Worm (Caenorhabditis elegans) whole organism, mixed stage, embryonic: Measurements from ENCODE around the gene fbxb-117.

Experiments
- M03D4.4 ChIP-seq: sonication (generic microtip); optimal IDR thresholded peaks from 2 replicates; lab custom pipeline; 2017; ENCODE audit warnings: mild to moderate bottlenecking, missing genetic modification characterization, missing compliant biosample characterization
- blmp-1 ChIP-seq: fragments of 150-350 bp; optimal IDR thresholded peaks from 2 replicates; lab custom pipeline; 2014; ENCODE audit warnings: missing biosample characterization, missing genetic modification characterization
- ceh-39 ChIP-seq: fragments of 150-350 bp; optimal IDR thresholded peaks from 2 replicates; lab custom pipeline; 2014; ENCODE audit warnings: missing biosample characterization, missing genetic modification characterization
- ceh-43 ChIP-seq: fragments of 200-800 bp; sonication (Bioruptor generic); optimal IDR thresholded peaks from 2 replicates; lab custom pipeline; 2018; ENCODE audit warnings: mild to moderate bottlenecking, missing genetic modification characterization, moderate library complexity, missing compliant biosample characterization
- ces-1 ChIP-seq: fragments of 150-350 bp; optimal IDR thresholded peaks from 2 replicates; lab custom pipeline; 2014; ENCODE audit warnings: missing biosample characterization, missing genetic modification reagents, missing genetic modification characterization
- cnd-1 ChIP-seq: fragments of 200-800 bp; sonication (Bioruptor generic); optimal IDR thresholded peaks from 2 replicates; lab custom pipeline; 2018; ENCODE audit warnings: mild to moderate bottlenecking, missing genetic modification characterization, missing compliant biosample characterization
- elt-1 ChIP-seq: sonication (generic microtip); optimal IDR thresholded peaks from 2 replicates; lab custom pipeline; 2017; ENCODE audit warnings: missing genetic modification characterization, mild to moderate bottlenecking, missing compliant biosample characterization, antibody characterized with exemption, moderate library complexity, borderline replicate concordance; ENCODE audit not compliant: insufficient read depth
- elt-3 ChIP-seq: fragments of 150-350 bp; optimal IDR thresholded peaks from 2 replicates; lab custom pipeline; 2014; ENCODE audit warnings: missing biosample characterization, missing genetic modification characterization
- flh-1 ChIP-seq: fragments of 200-800 bp; sonication (Bioruptor generic); optimal IDR thresholded peaks from 2 replicates; lab custom pipeline; 2018; ENCODE audit warnings: mild to moderate bottlenecking, missing genetic modification characterization, moderate library complexity, missing compliant biosample characterization
- hlh-1 ChIP-seq: fragments of 150-350 bp; optimal IDR thresholded peaks from 2 replicates; lab custom pipeline; 2014; ENCODE audit warnings: missing biosample characterization, missing genetic modification reagents, missing genetic modification characterization
- lin-13 ChIP-seq: fragments of 150-350 bp; optimal IDR thresholded peaks from 2 replicates; lab custom pipeline; 2014; ENCODE audit warnings: missing biosample characterization, missing genetic modification characterization
- lsy-2 ChIP-seq: fragments of 150-350 bp; optimal IDR thresholded peaks from 2 replicates; lab custom pipeline; 2014; ENCODE audit warnings: missing biosample characterization, missing genetic modification characterization
- mab-5 ChIP-seq: fragments of 150-350 bp; optimal IDR thresholded peaks from 2 replicates; lab custom pipeline; 2014; ENCODE audit warnings: missing biosample characterization, missing genetic modification characterization
- mls-2 ChIP-seq: sonication (generic microtip); optimal IDR thresholded peaks from 2 replicates; lab custom pipeline; 2016; ENCODE audit warnings: mild to moderate bottlenecking, missing genetic modification characterization, moderate library complexity, missing compliant biosample characterization
- nhr-12 ChIP-seq: fragments of 150-350 bp; optimal IDR thresholded peaks from 2 replicates; lab custom pipeline; 2014; ENCODE audit warnings: missing biosample characterization, missing genetic modification characterization
- nhr-2 ChIP-seq: fragments of 150-350 bp; optimal IDR thresholded peaks from 2 replicates; lab custom pipeline; 2014; ENCODE audit warnings: missing biosample characterization, missing genetic modification characterization
- nhr-237 ChIP-seq: fragments of 150-350 bp; optimal IDR thresholded peaks from 2 replicates; lab custom pipeline; 2014; ENCODE audit warnings: missing biosample characterization, missing genetic modification characterization
- nhr-28 ChIP-seq: fragments of 150-350 bp; optimal IDR thresholded peaks from 2 replicates; lab custom pipeline; 2014; ENCODE audit warnings: missing biosample characterization, missing genetic modification characterization
- nhr-76 ChIP-seq: sonication (generic microtip); optimal IDR thresholded peaks from 2 replicates; lab custom pipeline; 2017; ENCODE audit warnings: missing biosample characterization, missing genetic modification characterization
- pha-4 ChIP-seq: fragments of 150-350 bp; optimal IDR thresholded peaks from 2 replicates; lab custom pipeline; 2018; ENCODE audit warnings: missing biosample characterization, missing genetic modification reagents, missing genetic modification characterization
- sem-2 ChIP-seq: fragments of 200-800 bp; sonication (Bioruptor generic); optimal IDR thresholded peaks from 2 replicates; lab custom pipeline; 2018; ENCODE audit warnings: mild to moderate bottlenecking, missing genetic modification characterization, missing compliant biosample characterization
- snpc-4 ChIP-seq: fragments of 150-350 bp; optimal IDR thresholded peaks from 2 replicates; lab custom pipeline; 2014; ENCODE audit warnings: missing biosample characterization, missing genetic modification characterization
- sptf-1 ChIP-seq: sonication (generic microtip); optimal IDR thresholded peaks from 2 replicates; lab custom pipeline; 2017; ENCODE audit warnings: mild to moderate bottlenecking, missing genetic modification characterization, moderate library complexity, missing compliant biosample characterization
- tbx-8 ChIP-seq: fragments of 200-800 bp; sonication (Bioruptor generic); optimal IDR thresholded peaks from 2 replicates; lab custom pipeline; 2018; ENCODE audit warnings: mild to moderate bottlenecking, missing genetic modification characterization, moderate library complexity, missing compliant biosample characterization
- unc-120 ChIP-seq: sonication (generic microtip); optimal IDR thresholded peaks from 2 replicates; lab custom pipeline; 2017; ENCODE audit warnings: missing genetic modification characterization, missing compliant biosample characterization; ENCODE audit not compliant: poor library complexity, severe bottlenecking
- unc-39 ChIP-seq: fragments of 150-350 bp; optimal IDR thresholded peaks from 2 replicates; lab custom pipeline; 2014; ENCODE audit warnings: missing biosample characterization, missing genetic modification characterization
- unc-62 ChIP-seq: fragments of 150-350 bp; optimal IDR thresholded peaks from 2 replicates; lab custom pipeline; 2014; ENCODE audit warnings: missing biosample characterization, missing genetic modification reagents, missing genetic modification characterization
- zip-8 ChIP-seq: fragments of 150-350 bp; optimal IDR thresholded peaks from 2 replicates; lab custom pipeline; 2014; ENCODE audit warnings: missing biosample characterization, missing genetic modification characterization
- ztf-11 ChIP-seq: fragments of 150-350 bp; optimal IDR thresholded peaks from 2 replicates; lab custom pipeline; 2014; ENCODE audit warnings: missing biosample characterization, missing genetic modification characterization

fbxb-117 gene

DNA sequence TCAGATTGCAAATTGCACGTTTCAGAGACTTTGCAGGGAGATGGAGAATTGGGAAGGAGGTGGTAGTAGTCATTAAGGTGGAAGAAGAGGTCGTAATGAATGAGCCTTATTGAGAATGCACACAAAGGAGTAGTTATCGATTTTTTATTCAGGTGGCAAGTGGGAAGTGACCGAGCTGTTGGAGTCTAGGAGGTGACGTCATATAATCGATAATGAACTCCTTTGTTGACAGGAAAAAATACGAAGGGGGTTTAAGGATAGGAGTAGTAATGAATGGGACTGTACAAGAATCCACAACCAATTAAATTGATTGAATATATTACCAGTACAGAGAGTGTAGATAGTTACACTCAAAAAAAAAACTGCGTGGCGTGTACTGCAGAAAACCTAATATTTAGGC is 19.5 kb downstream of the fbxb-117 start, which contains the start of gene fbxb-62:
Gene fbxb-62 (minus strand): TSS at position 101 of the 400 bp plus-strand sequence.
- TF ChIP-seq zip-8 (tag; lab: Kevin White, UChicago) (peak; percentile 11), unc-62 (GFP tag; lab: Kevin White, UChicago) (no peak)

DNA sequence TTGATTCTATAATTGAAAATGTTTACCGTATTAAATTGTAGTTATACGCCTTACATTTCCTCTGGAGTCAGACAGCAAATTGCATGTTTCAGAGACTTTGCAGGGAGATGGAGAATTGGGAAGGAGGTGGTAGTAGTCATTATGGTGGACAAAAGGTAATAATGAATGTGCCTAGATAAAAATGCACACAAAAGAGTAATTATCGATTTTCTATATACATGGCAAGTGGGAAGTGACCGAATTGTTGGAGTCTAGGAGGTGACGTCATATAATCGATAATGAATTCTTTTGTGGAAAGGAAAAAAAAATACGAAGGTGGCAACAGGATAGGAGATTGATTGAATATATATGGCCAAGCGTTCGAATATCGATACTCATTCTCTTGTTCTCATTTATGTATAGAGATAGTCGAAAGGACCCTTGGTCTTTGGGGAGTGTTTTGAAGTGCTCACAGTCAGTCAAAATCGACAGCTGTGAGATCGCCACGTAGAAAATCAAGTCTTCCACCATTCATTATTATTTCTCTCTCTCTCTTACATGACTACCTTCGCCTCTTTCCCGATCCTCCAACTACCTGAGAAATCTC is 21.3 kb downstream of the fbxb-117 start, which contains the start of the genes fbxb-63 and fbxb-61:
Gene fbxb-63 (minus strand): TSS at position 142 of the 586 bp plus-strand sequence.
Gene fbxb-61 (plus strand): TSS at position 536 of the 586 bp plus-strand sequence.
- no peak for TF ChIP-seq ztf-11 (tag; lab: Kevin White, UChicago)
- TF ChIP-seq ceh-39, result peak; percentile 53

DNA sequence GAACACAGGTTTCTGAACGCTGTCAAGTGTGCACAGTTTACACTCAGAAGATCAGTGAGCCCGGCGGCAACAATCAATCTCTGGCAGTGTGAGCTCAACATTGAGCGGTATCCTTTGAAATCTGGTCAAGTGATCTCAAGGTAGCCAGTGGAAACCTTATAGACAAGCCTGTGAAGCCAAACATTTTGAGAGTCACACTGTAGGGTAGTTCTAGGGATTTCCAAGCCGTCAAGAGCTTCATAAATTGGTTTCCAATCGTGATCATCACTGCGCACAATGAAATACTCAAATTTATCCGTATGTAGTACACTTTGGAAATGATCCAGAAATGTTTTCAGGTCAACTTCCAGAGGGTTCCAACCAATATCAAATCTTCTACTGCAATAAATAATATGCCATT is 24.5 kb downstream of the fbxb-117 start, which contains the start of gene F55C9.15:
Gene F55C9.15 (minus strand): TSS at position 101 of the 400 bp plus-strand sequence.
- TF ChIP-seq lin-13 (tag; lab: Kevin White, UChicago) (no peak), mls-2 (tag; lab: Kevin White, UChicago) (no peak), nhr-237 (no peak), cnd-1 (tag; lab: Kevin White, UChicago) (no peak), elt-1 (tag; lab: Kevin White, UChicago) (no peak), ztf-11 (tag; lab: Kevin White, UChicago) (no peak), ceh-43 (GFP tag; lab: Kevin White, UChicago) (no peak)

DNA sequence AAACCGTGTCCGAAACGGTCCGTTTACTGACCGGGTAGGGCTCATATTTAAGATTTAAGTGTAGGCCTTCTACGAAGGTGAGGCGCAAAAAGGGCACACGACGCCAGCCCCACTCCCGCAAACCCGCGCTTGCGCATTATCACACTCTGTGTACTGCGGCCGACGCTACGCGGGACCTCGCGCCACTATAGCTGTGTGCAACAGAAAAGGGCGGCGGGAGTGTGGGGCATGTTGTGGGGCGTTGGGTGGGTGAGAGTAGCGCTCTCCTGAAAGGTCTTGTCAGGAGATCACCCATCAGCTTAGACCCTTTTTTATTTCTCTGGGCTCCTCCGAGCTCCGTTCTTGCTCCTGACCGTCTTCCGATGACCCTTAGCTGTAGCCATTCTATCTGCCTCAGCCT is 25.7 kb downstream of the fbxb-117 start:
- no peak for TF ChIP-seq nhr-76
- TF ChIP-seq nhr-2 (tag; lab: Kevin White, UChicago), result no peak
- TF ChIP-seq tbx-8 (GFP tag; lab: Kevin White, UChicago), result no peak
- no peak for TF ChIP-seq unc-120 (tag; lab: Kevin White, UChicago)
- TF ChIP-seq sem-2 (GFP tag; lab: Kevin White, UChicago), result no peak
- TF ChIP-seq, all 35 proteins: peak for 0

DNA sequence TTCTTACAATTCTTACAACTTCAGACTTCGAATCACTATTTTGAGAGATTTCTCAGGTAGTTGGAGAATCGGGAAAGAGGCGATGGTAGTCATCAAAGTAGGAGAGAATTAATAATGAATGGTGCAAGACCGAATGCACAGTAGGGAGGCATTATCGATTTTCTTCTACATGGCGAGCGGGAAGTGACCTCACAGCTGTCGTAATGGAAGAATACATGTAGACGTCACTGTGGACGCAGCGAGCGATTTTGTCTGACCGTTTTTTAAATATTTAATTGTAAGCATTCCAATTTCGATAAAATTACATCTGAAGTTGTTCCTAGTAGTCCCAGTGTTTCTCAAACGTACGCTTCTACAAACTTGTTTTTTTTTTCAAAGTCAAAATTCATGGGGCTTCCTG is 27.2 kb downstream of the fbxb-117 start, which contains the start of gene F55C9.11:
Gene F55C9.11 (minus strand): TSS at position 101 of the 400 bp plus-strand sequence.
- TF ChIP-seq nhr-12 (no peak), nhr-76 (no peak), sem-2 (GFP tag; lab: Kevin White, UChicago) (no peak), blmp-1 (tag; lab: Kevin White, UChicago) (no peak), nhr-28 (no peak), tbx-8 (GFP tag; lab: Kevin White, UChicago) (no peak), unc-39 (tag; lab: Kevin White, UChicago) (no peak), mab-5 (tag; lab: Kevin White, UChicago) (no peak), ceh-39 (no peak), ces-1 (GFP tag; lab: Kevin White, UChicago) (no peak), elt-3 (no peak), lsy-2 (tag; lab: Kevin White, UChicago) (no peak), pha-4 (tag; lab: Kevin White, UChicago) (no peak), unc-120 (tag; lab: Kevin White, UChicago) (no peak), M03D4.4 (tag; lab: Kevin White, UChicago) (no peak), flh-1 (GFP tag; lab: Kevin White, UChicago) (no peak), lin-13 (tag; lab: Kevin White, UChicago) (no peak), snpc-4 (tag; lab: Kevin White, UChicago) (no peak), sptf-1 (tag; lab: Kevin White, UChicago) (no peak)

DNA sequence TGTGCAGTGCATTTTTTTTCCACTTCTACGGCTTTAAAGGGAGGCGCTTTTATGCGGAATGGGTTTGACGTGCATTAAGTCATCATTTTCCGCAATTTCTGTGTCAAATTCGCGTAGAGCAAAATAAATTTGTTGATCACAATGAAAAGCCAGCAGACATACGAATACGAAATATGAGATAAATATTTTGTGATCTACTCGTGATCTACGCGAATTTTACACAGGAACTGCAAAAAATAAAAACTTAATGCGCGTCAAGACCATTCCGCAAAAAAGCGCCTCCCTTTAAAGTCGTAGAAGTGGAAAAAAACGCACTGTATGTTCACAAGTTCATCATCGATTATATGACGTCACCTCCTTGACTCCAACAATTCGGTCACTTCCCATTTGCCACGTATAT is 29.0 kb downstream of the fbxb-117 start, which contains the start of gene C43D7.8:
Gene C43D7.8 (minus strand): TSS at position 101 of the 400 bp plus-strand sequence.
- no peak for TF ChIP-seq hlh-1 (tag; lab: Kevin White, UChicago)
- TF ChIP-seq elt-1 (tag; lab: Kevin White, UChicago), result no peak
- no peak for TF ChIP-seq blmp-1 (tag; lab: Kevin White, UChicago)
- TF ChIP-seq sptf-1 (tag; lab: Kevin White, UChicago), result no peak
- TF ChIP-seq ceh-39, result no peak
